Fruit fly (Drosophila melanogaster) S2 (cell line): ENCODE results near the gene flr.

Experiments
- CG8478 ChIP-seq: fragments of >200 bp; optimal IDR thresholded peaks from 2 replicates; lab custom pipeline; 2018
- CTCF ChIP-seq, 2 experiments: fragments of >200 bp; optimal IDR thresholded peaks; 2 replicates each; lab custom pipeline; 2018

The flr gene

DNA sequence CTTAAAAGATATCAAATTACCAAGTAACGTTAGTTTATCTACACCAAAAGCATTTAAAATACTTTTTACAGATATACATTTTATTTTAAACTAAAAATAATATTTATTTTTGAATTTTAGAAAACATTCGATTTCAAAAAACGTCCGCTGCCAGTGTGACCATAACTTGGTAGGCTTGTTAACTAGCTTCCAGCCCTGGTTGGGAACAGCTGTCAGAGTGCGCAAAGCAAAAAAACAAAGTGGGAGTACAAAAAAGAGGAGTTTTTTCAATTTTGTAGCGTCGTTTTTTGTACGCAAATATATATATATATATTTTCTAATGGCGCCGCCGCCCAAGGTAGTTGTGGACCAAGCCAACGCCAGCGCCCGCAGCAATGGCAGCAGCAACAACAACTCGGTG, 29.8 kb downstream of the flr start, which contains the start of gene cmb:
TSS of gene cmb (plus strand) at position 195 of the 400 bp plus-strand sequence.
- no peak for TF ChIP-seq CG8478
- TF ChIP-seq CTCF (optimal IDR thresholded peaks at IDR 0.05; lab: Kevin White, UChicago) = no peak

DNA sequence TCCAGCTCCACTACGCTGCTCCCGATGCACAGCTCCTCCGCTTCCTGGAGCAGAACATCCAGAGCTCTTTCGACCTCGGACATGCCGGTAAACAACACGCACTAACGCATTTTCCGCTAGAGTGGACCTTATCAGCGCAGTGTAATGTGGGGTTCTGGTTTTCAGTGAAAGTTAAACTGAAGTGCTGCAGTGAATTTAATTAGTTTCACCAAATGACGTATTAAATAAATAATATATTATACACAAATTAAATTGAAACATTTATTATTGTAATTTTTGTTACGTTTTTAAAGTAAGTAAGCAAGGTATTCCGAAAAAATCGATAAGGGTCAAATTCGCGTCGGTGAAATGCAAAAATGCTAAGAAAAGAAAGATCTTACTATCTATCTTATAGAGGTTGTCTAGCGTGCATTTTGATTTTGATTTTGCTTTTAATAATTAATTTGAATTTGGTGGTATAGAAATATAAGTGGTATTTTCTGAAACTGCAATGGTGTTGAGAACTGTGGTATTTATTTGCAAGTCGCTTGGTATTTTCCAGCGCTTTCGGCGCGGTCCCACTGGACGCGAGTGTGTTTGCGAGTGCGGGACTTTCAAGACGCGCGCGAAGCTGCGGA, 37.6 kb downstream of the flr start, which contains the start of the genes JMJD7 and CG10738:
TSS of gene JMJD7 (minus strand) at position 107 of the 617 bp plus-strand sequence.
TSS of gene CG10738 (plus strand) at position 594 of the 617 bp plus-strand sequence.
- TF ChIP-seq CTCF (optimal IDR thresholded peaks at IDR 0.05; lab: Kevin White, UChicago) = no peak
- no peak for TF ChIP-seq CG8478

dm6 chr3L:13451562-13451961, 38.9 kb downstream of the flr start:
- TF ChIP-seq CTCF (optimal IDR thresholded peaks at IDR 0.05; lab: Kevin White, UChicago) (no peak), CG8478 (no peak)

- TF ChIP-seq CTCF (optimal IDR thresholded peaks at IDR 0.05; lab: Kevin White, UChicago) (no peak), CG8478 (no peak)
Measured at dm6 chr3L:13452281-13452680, 39.6 kb downstream of the flr start.

- no peak for TF ChIP-seq CG8478
- no peak for TF ChIP-seq CTCF (optimal IDR thresholded peaks at IDR 0.05; lab: Kevin White, UChicago)
Measured at dm6 chr3L:13454755-13455154, 42.1 kb downstream of the flr start.

dm6 chr3L:13457133-13457532, 44.5 kb downstream of the flr start, which contains the start of gene CG10116:
Gene CG10116, minus strand, starts transcription at chr3L:13457238.
- TF ChIP-seq CG8478 (no peak), CTCF (optimal IDR thresholded peaks at IDR 0.05; lab: Kevin White, UChicago) (no peak)
